Worm (Caenorhabditis elegans): ENCODE data around the gene K02B2.6.

- no peak for TF ChIP-seq lin-39 (tag; optimal IDR thresholded peaks at IDR 0.05)
- no peak for TF ChIP-seq nhr-77 (tag; optimal IDR thresholded peaks at IDR 0.05)
- TF ChIP-seq unc-62 (GFP tag; optimal IDR thresholded peaks at IDR 0.05), result no peak
- no peak for TF ChIP-seq egl-5 (tag; optimal IDR thresholded peaks at IDR 0.05)
- TF ChIP-seq ceh-9 (tag; optimal IDR thresholded peaks at IDR 0.05), result no peak
- no peak for TF ChIP-seq aly-2 (tag; optimal IDR thresholded peaks at IDR 0.05)
- TF ChIP-seq R02D3.7 (tag; optimal IDR thresholded peaks at IDR 0.05), result no peak
- no peak for TF ChIP-seq unc-39 (tag; optimal IDR thresholded peaks at IDR 0.05)
Observed at ce11 chrIV:5927805-5928204, 34.3 kb downstream of the K02B2.6 start.

All from whole organism, L3 larva.